Worm (Caenorhabditis elegans) whole organism, L4 larva: ENCODE measurements around the gene R07E3.4.
A peak's percentile ranks its signal among the peaks of the same experiment; 100 is the strongest.
"Not testable (repeated sequence)": the region's sequence is repeated elsewhere in the genome, so short reads cannot be mapped to it uniquely, and the experiment has no call there.

Source experiments
- F26F4.8 ChIP-seq: fragments of 200-800 bp; sonication (Bioruptor generic); conservative IDR thresholded peaks from 2 replicates; pipeline ENCODE4 v1.3.6; 2022; ENCODE audit warnings: missing genetic modification characterization, missing compliant biosample characterization
- R02D3.7 ChIP-seq: fragments of 150-350 bp; sonication (generic microtip); optimal IDR thresholded peaks from 3 replicates; lab custom pipeline; 2014; ENCODE audit warnings: missing biosample characterization, missing genetic modification characterization
- Y5F2A.4 ChIP-seq: fragments of 200-800 bp; sonication (Bioruptor generic); optimal IDR thresholded peaks from 2 replicates; lab custom pipeline; 2018; ENCODE audit warnings: mild to moderate bottlenecking, missing genetic modification characterization, missing compliant biosample characterization
- aha-1 ChIP-seq: fragments of 150-350 bp; peaks from one replicate; lab custom pipeline; 2014; ENCODE audit warnings: missing biosample characterization, missing genetic modification characterization
- ceh-44 ChIP-seq: fragments of 200-800 bp; sonication (Bioruptor generic); IDR thresholded peaks from 2 replicates; pipeline ENCODE4 v1.3.6; 2022; ENCODE audit warnings: missing genetic modification reagents, missing genetic modification characterization, missing compliant biosample characterization
- ces-1 ChIP-seq: fragments of 150-350 bp; sonication (generic microtip); optimal IDR thresholded peaks from 4 replicates; lab custom pipeline; 2014; ENCODE audit warnings: missing biosample characterization, missing genetic modification reagents, missing genetic modification characterization
- daf-12 ChIP-seq: fragments of 150-350 bp; optimal IDR thresholded peaks from 2 replicates; lab custom pipeline; 2014; ENCODE audit warnings: missing biosample characterization, missing genetic modification reagents, missing genetic modification characterization
- daf-16 ChIP-seq, 3 experiments: sonication (generic microtip); optimal IDR thresholded peaks; 2 replicates each; lab custom pipeline; 2016 to 2017; ENCODE audit warnings: missing genetic modification characterization in 3 of 3, missing genetic modification reagents in 3 of 3, mild to moderate bottlenecking in 2 of 3, missing compliant biosample characterization in 2 of 3, missing biosample characterization in 1 of 3, moderate library complexity in 1 of 3
- daf-19 ChIP-seq: fragments of 200-800 bp; sonication (Bioruptor generic); conservative IDR thresholded peaks from 2 replicates; pipeline ENCODE4 v1.3.6; 2022; ENCODE audit warnings: missing genetic modification characterization, missing compliant biosample characterization
- dmd-6 ChIP-seq: fragments of 200-800 bp; sonication (Bioruptor generic); IDR thresholded peaks from 2 replicates; pipeline ENCODE4 v1.3.6; 2022; ENCODE audit warnings: missing genetic modification reagents, missing genetic modification characterization, missing compliant biosample characterization
- duxl-1 ChIP-seq: sonication (generic microtip); optimal IDR thresholded peaks from 2 replicates; lab custom pipeline; 2016; ENCODE audit warnings: mild to moderate bottlenecking, missing genetic modification characterization, moderate library complexity, missing compliant biosample characterization; ENCODE audit not compliant: poor library complexity
- egl-43 ChIP-seq: fragments of 200-800 bp; sonication (Bioruptor generic); IDR thresholded peaks from 2 replicates; pipeline ENCODE4 v1.3.6; 2022; ENCODE audit warnings: missing genetic modification reagents, missing genetic modification characterization, missing compliant biosample characterization
- gei-8 ChIP-seq: fragments of 200-800 bp; sonication (Bioruptor generic); optimal IDR thresholded peaks from 2 replicates; lab custom pipeline; 2018; ENCODE audit warnings: mild to moderate bottlenecking, missing genetic modification characterization, missing compliant biosample characterization
- hlh-30 ChIP-seq: sonication (generic microtip); optimal IDR thresholded peaks from 2 replicates; lab custom pipeline; 2017; ENCODE audit warnings: antibody characterized with exemption, mild to moderate bottlenecking, missing genetic modification characterization, missing compliant biosample characterization; ENCODE audit not compliant: insufficient read depth
- hmg-1.1 ChIP-seq: fragments of 200-800 bp; sonication (Bioruptor generic); IDR thresholded peaks from 2 replicates; pipeline ENCODE4 v1.3.6; 2022; ENCODE audit warnings: missing genetic modification reagents, missing genetic modification characterization, missing compliant biosample characterization
- lim-7 ChIP-seq: fragments of 200-800 bp; sonication (Bioruptor generic); IDR thresholded peaks from 2 replicates; pipeline ENCODE4 v1.3.6; 2022; ENCODE audit warnings: missing genetic modification characterization, missing compliant biosample characterization
- lin-29 ChIP-seq: fragments of 200-800 bp; sonication (Bioruptor generic); IDR thresholded peaks from 2 replicates; pipeline ENCODE4 v1.3.6; 2022; ENCODE audit warnings: missing genetic modification reagents, missing genetic modification characterization, missing compliant biosample characterization
- lir-3 ChIP-seq: sonication (generic microtip); optimal IDR thresholded peaks from 2 replicates; lab custom pipeline; 2016; ENCODE audit warnings: mild to moderate bottlenecking, missing genetic modification characterization, missing compliant biosample characterization
- lsy-2 ChIP-seq, 2 experiments: fragments of 150-350 bp in 1 of 2; sonication (generic microtip) in 1 of 2; optimal IDR thresholded peaks; 2 replicates each; lab custom pipeline; 2014 to 2017; ENCODE audit warnings: missing biosample characterization in 2 of 2, missing genetic modification characterization in 2 of 2
- madf-5 ChIP-seq, 2 experiments: fragments of 200-800 bp; sonication (Bioruptor generic); IDR thresholded peaks; 2 replicates each; pipeline ENCODE4 v1.3.6; 2022; ENCODE audit warnings: missing compliant biosample characterization in 2 of 2, missing genetic modification characterization in 2 of 2
- madf-9 ChIP-seq: fragments of 200-800 bp; sonication (Bioruptor generic); conservative IDR thresholded peaks from 2 replicates; pipeline ENCODE4 v1.3.6; 2022; ENCODE audit warnings: missing genetic modification reagents, missing genetic modification characterization, missing compliant biosample characterization
- mep-1 ChIP-seq: fragments of 150-350 bp; sonication (generic microtip); optimal IDR thresholded peaks from 3 replicates; lab custom pipeline; 2014; ENCODE audit warnings: missing biosample characterization, missing genetic modification characterization
- nhr-42 ChIP-seq: fragments of 200-800 bp; sonication (Bioruptor generic); IDR thresholded peaks from 2 replicates; pipeline ENCODE4 v1.3.6; 2022; ENCODE audit warnings: missing genetic modification characterization, missing compliant biosample characterization
- nhr-48 ChIP-seq: sonication (generic microtip); optimal IDR thresholded peaks from 2 replicates; lab custom pipeline; 2016; ENCODE audit warnings: mild to moderate bottlenecking, missing genetic modification characterization, missing compliant biosample characterization
- pha-4 ChIP-seq, 2 experiments: fragments of 150-350 bp in 1 of 2; fragments of 200-800 bp in 1 of 2; sonication (Bioruptor generic) in 1 of 2; IDR thresholded peaks in 1 of 2; optimal IDR thresholded peaks in 1 of 2; 2 replicates each; pipeline versions ENCODE4 v1.3.6 to Lab custom; 2014 to 2022; ENCODE audit warnings: missing genetic modification characterization in 2 of 2, missing genetic modification reagents in 2 of 2, missing biosample characterization in 1 of 2, missing compliant biosample characterization in 1 of 2
- pqm-1 ChIP-seq: sonication (generic microtip); optimal IDR thresholded peaks from 2 replicates; lab custom pipeline; 2017; ENCODE audit warnings: missing biosample characterization, missing genetic modification characterization
- sdz-12 ChIP-seq: fragments of 200-800 bp; sonication (Bioruptor generic); optimal IDR thresholded peaks from 2 replicates; lab custom pipeline; 2018; ENCODE audit warnings: mild to moderate bottlenecking, missing genetic modification characterization, missing compliant biosample characterization
- snpc-1.2 ChIP-seq: fragments of 200-800 bp; sonication (Bioruptor generic); IDR thresholded peaks from 2 replicates; pipeline ENCODE4 v1.3.6; 2022; ENCODE audit warnings: missing genetic modification reagents, missing genetic modification characterization, missing compliant biosample characterization
- spr-1 ChIP-seq: sonication (generic microtip); optimal IDR thresholded peaks from 2 replicates; lab custom pipeline; 2016; ENCODE audit warnings: mild to moderate bottlenecking, missing genetic modification characterization, missing compliant biosample characterization
- tag-97 ChIP-seq: fragments of 200-800 bp; sonication (Bioruptor generic); IDR thresholded peaks from 2 replicates; pipeline ENCODE4 v1.3.6; 2022; ENCODE audit warnings: missing genetic modification characterization, missing compliant biosample characterization
- unc-62 ChIP-seq, 3 experiments: fragments of 150-350 bp in 1 of 3; sonication (generic microtip); optimal IDR thresholded peaks in 2 of 3; peaks in 1 of 3; 1 replicate in 1 of 3; 2 replicates in 2 of 3; lab custom pipeline; 2014 to 2017; ENCODE audit warnings: missing biosample characterization in 3 of 3, missing genetic modification characterization in 3 of 3, missing genetic modification reagents in 3 of 3, missing genotype in 1 of 3
- zfp-2 ChIP-seq: sonication (generic microtip); optimal IDR thresholded peaks from 2 replicates; lab custom pipeline; 2016; ENCODE audit warnings: mild to moderate bottlenecking, missing genetic modification characterization, missing compliant biosample characterization
- ztf-7 ChIP-seq: fragments of 150-350 bp; optimal IDR thresholded peaks from 2 replicates; lab custom pipeline; 2014; ENCODE audit warnings: missing biosample characterization, missing genetic modification characterization

The R07E3.4 gene

ce11 chrX:10304178-10304577 is 29.0 kb downstream of the R07E3.4 start, which contains the start of gene fipr-21 (continued):
- TF ChIP-seq Y5F2A.4 (GFP tag; lab: Kevin White, UChicago) (no peak), lim-7 (GFP tag; lab: Robert Waterston, UW) (no peak), ceh-44 (GFP tag; lab: Robert Waterston, UW) (no peak), sdz-12 (no peak), gei-8 (GFP tag; lab: Kevin White, UChicago) (no peak), snpc-1.2 (GFP tag; lab: Robert Waterston, UW) (no peak), tag-97 (no peak), ztf-7 (tag; lab: Kevin White, UChicago) (no peak), mep-1 (tag; lab: Kevin White, UChicago) (no peak)
- TF ChIP-seq, all 104 proteins: peak for 4

DNA sequence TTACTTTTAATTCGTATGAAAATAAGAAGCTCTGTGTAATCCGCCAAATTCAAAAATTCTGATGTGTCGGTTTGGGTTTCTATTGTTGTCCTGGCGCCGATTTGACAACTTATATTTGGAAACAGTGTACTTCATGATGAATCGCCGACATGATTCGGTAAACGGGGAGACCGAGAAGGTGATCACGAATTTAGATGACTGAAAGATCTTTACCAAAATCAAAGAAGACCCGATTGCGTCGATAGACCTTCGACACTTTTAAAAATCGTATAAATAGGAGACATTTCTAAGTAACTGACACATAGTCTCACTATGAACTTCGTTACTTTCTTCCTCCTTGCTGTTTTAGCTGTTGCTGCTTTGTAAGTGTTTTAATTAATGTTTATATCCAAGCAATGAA is 30.7 kb downstream of the R07E3.4 start, which contains the start of gene fip-5:
Gene fip-5, plus strand, starts transcription at position 312 of the 400 bp plus-strand sequence.
- TF ChIP-seq R02D3.7 (no peak), nhr-42 (GFP tag; lab: Robert Waterston, UW) (no peak), pqm-1 (tag; lab: Kevin White, UChicago) (no peak), daf-19 (GFP tag; lab: Robert Waterston, UW) (no peak), egl-43 (GFP tag; lab: Robert Waterston, UW) (no peak), unc-62 (GFP tag; optimal IDR thresholded peaks at IDR 0.05 in 1 of 2; lab: Kevin White, UChicago) (peak in 1 of 2 experiments; percentile 90), unc-62 (tag; optimal IDR thresholded peaks at IDR 0.05; lab: Kevin White, UChicago) (no peak), aha-1 (peak; percentile 0)

ce11 chrX:10301920-10302319 is 31.2 kb downstream of the R07E3.4 start:
- TF ChIP-seq lsy-2 (tag; optimal IDR thresholded peaks at IDR 0.05; lab: Kevin White, UChicago): no peak
- TF ChIP-seq hlh-30 (tag; lab: Kevin White, UChicago): peak; percentile 2
- TF ChIP-seq nhr-48: peak; percentile 18

- TF ChIP-seq pha-4 (GFP tag; IDR thresholded peaks at IDR 0.05; lab: Robert Waterston, UW) (peak; percentile 77; the same call in 1 of the 2 replicates), hmg-1.1 (GFP tag; lab: Robert Waterston, UW) (peak; percentile 57), dmd-6 (GFP tag; lab: Robert Waterston, UW) (0 out of 2 replicates have a peak, but pooled peaks have one; percentile 24), madf-9 (0 out of 2 replicates have a peak, but pooled peaks have one; percentile 32), madf-5 (GFP tag; IDR thresholded peaks at IDR 0.05; lab: Robert Waterston, UW) (peak; percentile 69 to 82; a peak in 2 of 4 replicates), F26F4.8 (GFP tag; lab: Robert Waterston, UW) (peak; percentile 78)
- TF ChIP-seq pha-4 (tag; optimal IDR thresholded peaks at IDR 0.05; lab: Kevin White, UChicago): not testable (repeated sequence)
- TF ChIP-seq, all 104 proteins: peak for 6; not testable (repeated sequence) for 98
Measured at ce11 chrX:10298932-10299331, 34.2 kb downstream of the R07E3.4 start.

ce11 chrX:10297410-10297809 is 35.7 kb downstream of the R07E3.4 start:
- TF ChIP-seq ces-1 (GFP tag; lab: Kevin White, UChicago) (no peak), duxl-1 (tag; lab: Kevin White, UChicago) (no peak), sdz-12 (no peak), spr-1 (tag; lab: Kevin White, UChicago) (no peak), daf-12 (tag; lab: Kevin White, UChicago) (no peak), aha-1 (peak; percentile 92)

DNA sequence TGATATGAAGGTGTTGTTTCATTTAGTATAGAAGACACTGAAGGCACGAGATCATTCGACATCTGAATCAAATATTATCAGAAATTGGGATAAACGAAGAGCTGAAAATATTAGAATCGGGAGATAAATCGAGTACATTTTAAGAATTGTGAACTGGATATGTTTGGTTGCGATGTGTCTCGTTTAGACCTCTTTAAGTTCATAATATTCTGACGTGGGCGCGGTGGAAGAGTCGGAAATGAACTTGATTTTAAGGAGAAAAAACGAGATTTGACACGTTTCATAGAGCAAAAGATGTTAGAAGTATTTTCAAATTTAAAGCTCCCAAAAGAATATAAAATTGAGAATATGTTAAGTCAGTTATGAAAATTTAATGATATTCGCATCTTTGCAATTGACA is 47.5 kb downstream of the R07E3.4 start, which contains the start of gene npr-6:
Gene npr-6, minus strand, starts transcription at position 101 of the 400 bp plus-strand sequence.
- TF ChIP-seq lin-29: no peak
- TF ChIP-seq madf-5 (GFP tag; IDR thresholded peaks at IDR 0.05; lab: Robert Waterston, UW): no peak
- TF ChIP-seq daf-16 (GFP tag; optimal IDR thresholded peaks at IDR 0.05; lab: Kevin White, UChicago): no peak
- no peak for TF ChIP-seq daf-16 (tag; optimal IDR thresholded peaks at IDR 0.05; lab: Kevin White, UChicago)
- TF ChIP-seq lir-3 (tag; lab: Kevin White, UChicago): no peak
- TF ChIP-seq zfp-2: no peak
